Worm (Caenorhabditis elegans): ENCODE measurements around the gene ZC84.1.

ZC84.1 gene

ce11 chrIII:9224986-9225385 lies 18.9 kb upstream of the ZC84.1 start:
- no peak for TF ChIP-seq lin-26 (GFP tag; IDR thresholded peaks at IDR 0.05)
- TF ChIP-seq F55B11.4 (tag; optimal IDR thresholded peaks at IDR 0.05; ENCODE audit: borderline replicate concordance, insufficient read depth): no peak
- no peak for TF ChIP-seq snpc-1.3 (tag; optimal IDR thresholded peaks at IDR 0.05; ENCODE audit: insufficient read depth)
- TF ChIP-seq tlf-1 (GFP tag; optimal IDR thresholded peaks at IDR 0.05): no peak
- TF ChIP-seq sdz-38 (tag; optimal IDR thresholded peaks at IDR 0.05): no peak
- no peak for TF ChIP-seq nhr-179 (tag; optimal IDR thresholded peaks at IDR 0.05)
- TF ChIP-seq hsf-1 (GFP tag; IDR thresholded peaks at IDR 0.05): peak; percentile 50; the same call in 1 of the 2 replicates
- TF ChIP-seq dpl-1 (GFP tag; optimal IDR thresholded peaks at IDR 0.05): no peak
- no peak for TF ChIP-seq ztf-25 (GFP tag; IDR thresholded peaks at IDR 0.05)
- no peak for TF ChIP-seq F33H1.4 (GFP tag; IDR thresholded peaks at IDR 0.05)
- no peak for TF ChIP-seq Y95B8A.8 (GFP tag; IDR thresholded peaks at IDR 0.05)
- TF ChIP-seq T26A5.8 (tag; optimal IDR thresholded peaks at IDR 0.05): no peak
- TF ChIP-seq madf-3 (GFP tag; IDR thresholded peaks at IDR 0.05): 0 out of 2 replicates have a peak, but pooled peaks have one; percentile 26
- no peak for TF ChIP-seq hmg-1.2 (GFP tag; IDR thresholded peaks at IDR 0.05)
- TF ChIP-seq xnd-1 (tag; optimal IDR thresholded peaks at IDR 0.05): peak; percentile 31
- TF ChIP-seq ceh-27 (GFP tag; optimal IDR thresholded peaks at IDR 0.05): no peak
- no peak for TF ChIP-seq ztf-22 (GFP tag; optimal IDR thresholded peaks at IDR 0.05)
- no peak for TF ChIP-seq C17E4.6 (GFP tag; IDR thresholded peaks at IDR 0.05)
- peak; percentile 75 for TF ChIP-seq hrde-1 (tag; optimal IDR thresholded peaks at IDR 0.05; ENCODE audit: borderline replicate concordance)
- no peak for TF ChIP-seq dox-1 (GFP tag; IDR thresholded peaks at IDR 0.05)
- no peak for TF ChIP-seq nfyb-1 (GFP tag; IDR thresholded peaks at IDR 0.05)
- no peak for TF ChIP-seq tbx-9 (tag; optimal IDR thresholded peaks at IDR 0.05; ENCODE audit: borderline replicate concordance)
- TF ChIP-seq nhr-80 (tag; optimal IDR thresholded peaks at IDR 0.05): no peak
- TF ChIP-seq ztf-28 (GFP tag; IDR thresholded peaks at IDR 0.05): no peak

ce11 chrIII:9215367-9215766 lies 9.3 kb upstream of the ZC84.1 start, which contains the start of gene npr-29:
Gene npr-29 (minus strand): TSS chrIII:9215467.
- TF ChIP-seq Y79H2A.3 (GFP tag; conservative IDR thresholded peaks at IDR 0.05) (no peak), sea-2 (GFP tag; IDR thresholded peaks at IDR 0.05) (no peak), him-1 (tag; optimal IDR thresholded peaks at IDR 0.05) (no peak), fkh-3 (tag; optimal IDR thresholded peaks at IDR 0.05) (no peak)

- TF ChIP-seq dpl-1 (GFP tag; optimal IDR thresholded peaks at IDR 0.05) (no peak), Y67H2A.10 (GFP tag; conservative IDR thresholded peaks at IDR 0.05) (no peak), D2030.7 (GFP tag; IDR thresholded peaks at IDR 0.05) (no peak), snpc-3.4 (tag; optimal IDR thresholded peaks at IDR 0.05) (no peak), hmg-1.2 (GFP tag; IDR thresholded peaks at IDR 0.05) (no peak), hsf-1 (GFP tag; IDR thresholded peaks at IDR 0.05) (no peak), Y56A3A.18 (GFP tag; IDR thresholded peaks at IDR 0.05) (no peak), lsl-1 (GFP tag; optimal IDR thresholded peaks at IDR 0.05) (no peak), unc-62 (GFP tag; optimal IDR thresholded peaks at IDR 0.05) (no peak), tbp1 (GFP tag; optimal IDR thresholded peaks at IDR 0.05) (no peak)
Observed at ce11 chrIII:9201977-9202376, 4.1 kb downstream of the ZC84.1 start.

ce11 chrIII:9199605-9200004 lies 6.5 kb downstream of the ZC84.1 start, which contains the start of gene ZC84.6:
Gene ZC84.6 (minus strand): TSS chrIII:9199705.
- TF ChIP-seq T26A5.8 (tag; optimal IDR thresholded peaks at IDR 0.05): no peak
- TF ChIP-seq rpc-1 (optimal IDR thresholded peaks at IDR 0.05): no peak
- no peak for TF ChIP-seq rpc-1 (tag; optimal IDR thresholded peaks at IDR 0.05)
